Worm (Caenorhabditis elegans) whole organism, young adult: ENCODE results near the gene C36E8.4.
A peak's percentile ranks its signal among the peaks of the same experiment; 100 is the strongest.

Source experiments
- B0261.1 ChIP-seq: sonication (generic microtip); optimal IDR thresholded peaks from 2 replicates; lab custom pipeline; 2016; ENCODE audit warnings: mild to moderate bottlenecking, missing genetic modification characterization, moderate library complexity, missing compliant biosample characterization
- D2030.7 ChIP-seq: fragments of 200-800 bp; sonication (Bioruptor generic); IDR thresholded peaks from 2 replicates; pipeline ENCODE4 v1.3.6; 2022; ENCODE audit warnings: missing genetic modification reagents, missing genetic modification characterization, missing compliant biosample characterization
- F10E7.11 ChIP-seq: sonication (generic microtip); optimal IDR thresholded peaks from 2 replicates; lab custom pipeline; 2017; ENCODE audit warnings: mild to moderate bottlenecking, missing genetic modification characterization, moderate library complexity, missing compliant biosample characterization
- F33H1.4 ChIP-seq: fragments of 200-800 bp; sonication (Bioruptor generic); IDR thresholded peaks from 2 replicates; pipeline ENCODE4 v1.3.6; 2022; ENCODE audit warnings: missing genetic modification reagents, missing genetic modification characterization, missing compliant biosample characterization
- F37B4.10 ChIP-seq: fragments of 200-800 bp; sonication (Bioruptor generic); IDR thresholded peaks from 2 replicates; pipeline ENCODE4 v1.3.6; 2022; ENCODE audit warnings: missing genetic modification characterization, missing compliant biosample characterization
- F55B11.4 ChIP-seq: sonication (generic microtip); optimal IDR thresholded peaks from 2 replicates; lab custom pipeline; 2016; ENCODE audit warnings: missing compliant biosample characterization, missing genetic modification characterization, borderline replicate concordance; ENCODE audit not compliant: insufficient read depth
- F57A8.1 ChIP-seq: fragments of 200-800 bp; sonication (Bioruptor generic); optimal IDR thresholded peaks from 2 replicates; lab custom pipeline; 2018; ENCODE audit warnings: mild to moderate bottlenecking, missing genetic modification characterization, moderate library complexity, missing compliant biosample characterization
- K11D2.4 ChIP-seq: fragments of 200-800 bp; sonication (Bioruptor generic); IDR thresholded peaks from 2 replicates; pipeline ENCODE4 v1.3.6; 2022; ENCODE audit warnings: missing genetic modification reagents, missing genetic modification characterization, missing compliant biosample characterization
- T07F8.4 ChIP-seq: sonication (generic microtip); optimal IDR thresholded peaks from 2 replicates; lab custom pipeline; 2016; ENCODE audit warnings: mild to moderate bottlenecking, missing genetic modification characterization, moderate library complexity, missing compliant biosample characterization
- T26A5.8 ChIP-seq: sonication (generic microtip); optimal IDR thresholded peaks from 2 replicates; lab custom pipeline; 2016; ENCODE audit warnings: missing genetic modification characterization, missing compliant biosample characterization
- Y95B8A.8 ChIP-seq: fragments of 200-800 bp; sonication (Bioruptor generic); IDR thresholded peaks from 2 replicates; pipeline ENCODE4 v1.3.6; 2022; ENCODE audit warnings: missing genetic modification reagents, missing genetic modification characterization, missing compliant biosample characterization
- akir-1 ChIP-seq: fragments of 200-800 bp; sonication (Bioruptor generic); optimal IDR thresholded peaks from 2 replicates; lab custom pipeline; 2018; ENCODE audit warnings: mild to moderate bottlenecking, missing genetic modification characterization, moderate library complexity, missing compliant biosample characterization
- atf-7 ChIP-seq: sonication (generic microtip); optimal IDR thresholded peaks from 2 replicates; lab custom pipeline; 2017; ENCODE audit warnings: mild to moderate bottlenecking, missing genetic modification characterization, missing compliant biosample characterization
- athp-1 ChIP-seq: sonication (generic microtip); optimal IDR thresholded peaks from 2 replicates; lab custom pipeline; 2017; ENCODE audit warnings: mild to moderate bottlenecking, missing genetic modification characterization, missing compliant biosample characterization
- bed-2 ChIP-seq: fragments of 200-800 bp; sonication (Bioruptor generic); IDR thresholded peaks from 2 replicates; pipeline ENCODE4 v1.3.6; 2022; ENCODE audit warnings: missing genetic modification reagents, missing genetic modification characterization, missing compliant biosample characterization
- cebp-1 ChIP-seq, 2 experiments: fragments of 200-800 bp in 1 of 2; sonication (Bioruptor generic) in 1 of 2; sonication (generic microtip) in 1 of 2; IDR thresholded peaks in 1 of 2; optimal IDR thresholded peaks in 1 of 2; 2 replicates each; pipeline versions ENCODE4 v1.3.6 to Lab custom; 2017 to 2022; ENCODE audit warnings: missing compliant biosample characterization in 2 of 2, missing genetic modification characterization in 2 of 2, mild to moderate bottlenecking in 1 of 2, missing genetic modification reagents in 1 of 2, moderate library complexity in 1 of 2
- cebp-2 ChIP-seq: fragments of 200-800 bp; sonication (Bioruptor generic); IDR thresholded peaks from 2 replicates; pipeline ENCODE4 v1.3.6; 2022; ENCODE audit warnings: missing genetic modification characterization, missing compliant biosample characterization
- ceh-100 ChIP-seq: fragments of 200-800 bp; sonication (Bioruptor generic); IDR thresholded peaks from 2 replicates; pipeline ENCODE4 v1.3.6; 2022; ENCODE audit warnings: missing genetic modification reagents, missing genetic modification characterization, missing compliant biosample characterization
- ceh-58 ChIP-seq: fragments of 200-800 bp; sonication (Bioruptor generic); IDR thresholded peaks from 2 replicates; pipeline ENCODE4 v1.3.6; 2022; ENCODE audit warnings: missing genetic modification characterization, missing compliant biosample characterization
- dpl-1 ChIP-seq: fragments of 150-350 bp; optimal IDR thresholded peaks from 2 replicates; lab custom pipeline; 2014; ENCODE audit warnings: missing biosample characterization, missing genetic modification reagents, missing genetic modification characterization
- egrh-3 ChIP-seq: fragments of 200-800 bp; sonication (Bioruptor generic); IDR thresholded peaks from 2 replicates; pipeline ENCODE4 v1.3.6; 2022; ENCODE audit warnings: missing genetic modification reagents, missing genetic modification characterization, missing compliant biosample characterization
- hmg-20 ChIP-seq: fragments of 200-800 bp; sonication (Bioruptor generic); IDR thresholded peaks from 2 replicates; pipeline ENCODE4 v1.3.6; 2022; ENCODE audit warnings: missing genetic modification reagents, missing genetic modification characterization, missing compliant biosample characterization
- lag-1 ChIP-seq: fragments of 200-800 bp; sonication (Bioruptor generic); IDR thresholded peaks from 2 replicates; pipeline ENCODE4 v1.3.6; 2022; ENCODE audit warnings: missing genetic modification reagents, missing genetic modification characterization, missing compliant biosample characterization
- let-607 ChIP-seq, 2 experiments: fragments of 200-800 bp in 1 of 2; sonication (Bioruptor generic) in 1 of 2; sonication (generic microtip) in 1 of 2; optimal IDR thresholded peaks; 2 replicates each; lab custom pipeline; 2016 to 2018; ENCODE audit warnings: mild to moderate bottlenecking in 2 of 2, missing compliant biosample characterization in 2 of 2, missing genetic modification characterization in 2 of 2, moderate library complexity in 2 of 2, missing genotype in 1 of 2
- lin-54 ChIP-seq: fragments of 200-800 bp; sonication (Bioruptor generic); optimal IDR thresholded peaks from 2 replicates; lab custom pipeline; 2018; ENCODE audit warnings: mild to moderate bottlenecking, missing genetic modification characterization, missing compliant biosample characterization
- lsl-1 ChIP-seq: fragments of 200-800 bp; sonication (Bioruptor generic); optimal IDR thresholded peaks from 2 replicates; lab custom pipeline; 2018; ENCODE audit warnings: mild to moderate bottlenecking, missing genetic modification characterization, moderate library complexity, missing compliant biosample characterization
- mes-4 ChIP-seq: sonication (generic microtip); optimal IDR thresholded peaks from 2 replicates; lab custom pipeline; 2016; ENCODE audit warnings: missing genotype, missing genetic modification characterization, missing compliant biosample characterization
- nhr-179 ChIP-seq: sonication (generic microtip); optimal IDR thresholded peaks from 2 replicates; lab custom pipeline; 2016; ENCODE audit warnings: mild to moderate bottlenecking, missing genetic modification characterization, missing compliant biosample characterization
- nhr-80 ChIP-seq: sonication (generic microtip); optimal IDR thresholded peaks from 2 replicates; lab custom pipeline; 2016; ENCODE audit warnings: missing genetic modification characterization, missing compliant biosample characterization
- pha-4 ChIP-seq: fragments of 150-350 bp; sonication (generic microtip); optimal IDR thresholded peaks from 2 replicates; lab custom pipeline; 2014; ENCODE audit warnings: missing biosample characterization, missing genetic modification reagents, missing genetic modification characterization
- rcor-1 ChIP-seq: fragments of 200-800 bp; sonication (Bioruptor generic); IDR thresholded peaks from 2 replicates; pipeline ENCODE4 v1.3.6; 2022; ENCODE audit warnings: missing genetic modification reagents, missing genetic modification characterization, missing compliant biosample characterization
- snpc-1.1 ChIP-seq: sonication (generic microtip); optimal IDR thresholded peaks from 2 replicates; lab custom pipeline; 2017; ENCODE audit warnings: missing genetic modification characterization, mild to moderate bottlenecking, missing compliant biosample characterization, antibody characterized with exemption, moderate library complexity, missing genotype, missing genetic modification reagents; ENCODE audit not compliant: insufficient read depth
- snpc-1.3 ChIP-seq: sonication (generic microtip); optimal IDR thresholded peaks from 2 replicates; lab custom pipeline; 2017; ENCODE audit warnings: missing genetic modification characterization, mild to moderate bottlenecking, missing compliant biosample characterization, antibody characterized with exemption, moderate library complexity, missing genotype, missing genetic modification reagents; ENCODE audit not compliant: insufficient read depth
- snpc-3.4 ChIP-seq: sonication (generic microtip); optimal IDR thresholded peaks from 2 replicates; lab custom pipeline; 2017; ENCODE audit warnings: missing genetic modification characterization, mild to moderate bottlenecking, missing compliant biosample characterization, antibody characterized with exemption, moderate library complexity, missing genotype, missing genetic modification reagents
- snpc-4 ChIP-seq, 5 experiments: fragments of 150-350 bp in 1 of 5; sonication (generic microtip) in 4 of 5; optimal IDR thresholded peaks; 2 replicates each; lab custom pipeline; 2014 to 2018; ENCODE audit warnings: missing genetic modification characterization in 5 of 5, missing biosample characterization in 3 of 5, antibody characterized with exemption in 2 of 5, mild to moderate bottlenecking in 2 of 5, missing compliant biosample characterization in 2 of 5, missing genotype in 2 of 5, moderate library complexity in 2 of 5, missing genetic modification reagents in 1 of 5
- somi-1 ChIP-seq: fragments of 200-800 bp; sonication (Bioruptor generic); optimal IDR thresholded peaks from 2 replicates; lab custom pipeline; 2018; ENCODE audit warnings: mild to moderate bottlenecking, missing genetic modification characterization, missing compliant biosample characterization
- sptf-2 ChIP-seq: fragments of 200-800 bp; sonication (Bioruptor generic); optimal IDR thresholded peaks from 2 replicates; lab custom pipeline; 2018; ENCODE audit warnings: mild to moderate bottlenecking, missing genetic modification characterization, missing compliant biosample characterization
- zim-3 ChIP-seq: sonication (generic microtip); optimal IDR thresholded peaks from 2 replicates; lab custom pipeline; 2017; ENCODE audit warnings: mild to moderate bottlenecking, missing genetic modification characterization, moderate library complexity, missing compliant biosample characterization
- ztf-18 ChIP-seq: sonication (generic microtip); optimal IDR thresholded peaks from 2 replicates; lab custom pipeline; 2016; ENCODE audit warnings: missing genotype, mild to moderate bottlenecking, missing genetic modification characterization, missing compliant biosample characterization
- ztf-22 ChIP-seq: fragments of 200-800 bp; sonication (Bioruptor generic); optimal IDR thresholded peaks from 2 replicates; lab custom pipeline; 2018; ENCODE audit warnings: mild to moderate bottlenecking, missing genetic modification characterization, moderate library complexity, missing compliant biosample characterization
- ztf-28 ChIP-seq: fragments of 200-800 bp; sonication (Bioruptor generic); IDR thresholded peaks from 2 replicates; pipeline ENCODE4 v1.3.6; 2022; ENCODE audit warnings: missing genetic modification reagents, missing genetic modification characterization, missing compliant biosample characterization

Gene C36E8.4

ce11 chrIII:4010168-4010567 lies 2.0 kb upstream of the C36E8.4 start (continued):
- TF ChIP-seq pha-4 (tag; lab: Kevin White, UChicago) (no peak), mes-4 (tag; lab: Kevin White, UChicago) (no peak), somi-1 (GFP tag; lab: Kevin White, UChicago) (no peak)

ce11 chrIII:4010987-4011386 lies 1.1 kb upstream of the C36E8.4 start:
- TF ChIP-seq F37B4.10 (GFP tag; lab: Robert Waterston, UW) (no peak), nhr-179 (no peak), ceh-100 (GFP tag; lab: Robert Waterston, UW) (no peak), let-607 (tag; optimal IDR thresholded peaks at IDR 0.05; lab: Kevin White, UChicago) (no peak), snpc-1.3 (no peak), pha-4 (tag; lab: Kevin White, UChicago) (no peak), ceh-58 (GFP tag; lab: Robert Waterston, UW) (no peak), nhr-80 (peak; percentile 52)

ce11 chrIII:4013061-4013460 lies 925 bp downstream of the C36E8.4 start:
- TF ChIP-seq Y95B8A.8 (GFP tag; lab: Robert Waterston, UW): no peak
- TF ChIP-seq T07F8.4 (tag; lab: Kevin White, UChicago): no peak
- no peak for TF ChIP-seq mes-4 (tag; lab: Kevin White, UChicago)
- no peak for TF ChIP-seq lin-54 (GFP tag; lab: Kevin White, UChicago)
- no peak for TF ChIP-seq B0261.1 (tag; lab: Kevin White, UChicago)
- TF ChIP-seq F10E7.11: no peak
- TF ChIP-seq athp-1 (tag; lab: Kevin White, UChicago): no peak
- TF ChIP-seq lag-1 (GFP tag; lab: Robert Waterston, UW): no peak
- no peak for TF ChIP-seq snpc-1.1 (tag; lab: Kevin White, UChicago)
- no peak for TF ChIP-seq cebp-2
- TF ChIP-seq ztf-22 (GFP tag; lab: Kevin White, UChicago): no peak
- TF ChIP-seq lsl-1: no peak
- TF ChIP-seq somi-1 (GFP tag; lab: Kevin White, UChicago): no peak
- TF ChIP-seq K11D2.4 (GFP tag; lab: Robert Waterston, UW): no peak
- TF ChIP-seq hmg-20: no peak
- no peak for TF ChIP-seq T26A5.8 (tag; lab: Kevin White, UChicago)
- TF ChIP-seq cebp-1 (GFP tag; IDR thresholded peaks at IDR 0.05; lab: Robert Waterston, UW): no peak
- no peak for TF ChIP-seq cebp-1 (tag; optimal IDR thresholded peaks at IDR 0.05; lab: Kevin White, UChicago)
- TF ChIP-seq ceh-58 (GFP tag; lab: Robert Waterston, UW): no peak
- TF ChIP-seq ztf-28: no peak
- no peak for TF ChIP-seq akir-1

ce11 chrIII:4015382-4015986 lies 3.3 kb downstream of the C36E8.4 start:
- TF ChIP-seq nhr-80: no peak
- TF ChIP-seq egrh-3 (GFP tag; lab: Robert Waterston, UW): no peak
- TF ChIP-seq D2030.7 (GFP tag; lab: Robert Waterston, UW): peak; percentile 62
- peak; percentile 79 for TF ChIP-seq athp-1 (tag; lab: Kevin White, UChicago)
- peak; percentile 86 for TF ChIP-seq Y95B8A.8 (GFP tag; lab: Robert Waterston, UW)
- TF ChIP-seq snpc-3.4 (tag; lab: Kevin White, UChicago): peak; percentile 42
- TF ChIP-seq snpc-4 (GFP tag; optimal IDR thresholded peaks at IDR 0.05; lab: Kevin White, UChicago): peak; percentile 57
- peak in 1 of 4 experiments; percentile 46 for TF ChIP-seq snpc-4 (tag; optimal IDR thresholded peaks at IDR 0.05; lab: Kevin White, UChicago)
- no peak for TF ChIP-seq F33H1.4
- peak; percentile 53 for TF ChIP-seq rcor-1 (GFP tag; lab: Robert Waterston, UW)
- TF ChIP-seq F55B11.4 (tag; lab: Kevin White, UChicago): no peak
- TF ChIP-seq sptf-2 (GFP tag; lab: Kevin White, UChicago): no peak
- peak; percentile 64 for TF ChIP-seq ztf-18 (tag; lab: Kevin White, UChicago)
- TF ChIP-seq somi-1 (GFP tag; lab: Kevin White, UChicago): peak; percentile 27
- TF ChIP-seq F57A8.1 (GFP tag; lab: Kevin White, UChicago): no peak
- TF ChIP-seq zim-3 (tag; lab: Kevin White, UChicago): no peak
- no peak for TF ChIP-seq bed-2 (GFP tag; lab: Robert Waterston, UW)
- peak; percentile 46 for TF ChIP-seq snpc-1.3
- TF ChIP-seq atf-7 (tag; lab: Kevin White, UChicago): peak; percentile 43
- no peak for TF ChIP-seq nhr-179
- TF ChIP-seq dpl-1: peak; percentile 30
- no peak for TF ChIP-seq B0261.1 (tag; lab: Kevin White, UChicago)
